Fruit fly (Drosophila melanogaster) whole organism, embryonic: ENCODE data around the gene CG33325.

Experiments used
- Atf-2 ChIP-seq: fragments of 200-800 bp; sonication (Bioruptor generic); optimal IDR thresholded peaks from 2 replicates; lab custom pipeline; 2016; ENCODE audit warnings: missing biosample characterization, missing genetic modification characterization
- Bgb ChIP-seq: fragments of 200-800 bp; sonication (Bioruptor generic); IDR thresholded peaks from 2 replicates; pipeline ENCODE4 v1.3.6; 2022; ENCODE audit warnings: missing biosample characterization, missing genetic modification characterization; ENCODE audit not compliant: partially characterized antibody
- CG10431 ChIP-seq: fragments of 200-800 bp; sonication (Bioruptor generic); optimal IDR thresholded peaks from 3 replicates; lab custom pipeline; 2018; ENCODE audit warnings: missing biosample characterization, mild to moderate bottlenecking, missing genetic modification characterization
- CG10565 ChIP-seq: fragments of 200-800 bp; sonication (Bioruptor generic); optimal IDR thresholded peaks from 3 replicates; lab custom pipeline; 2016; ENCODE audit warnings: missing biosample characterization, mild to moderate bottlenecking, missing genetic modification characterization
- CG12155 ChIP-seq: fragments of 200-800 bp; sonication (Bioruptor generic); optimal IDR thresholded peaks from 3 replicates; lab custom pipeline; 2016; ENCODE audit warnings: missing biosample characterization, missing genetic modification characterization
- CG12236 ChIP-seq: fragments of 200-800 bp; sonication (Bioruptor generic); optimal IDR thresholded peaks from 2 replicates; lab custom pipeline; 2016; ENCODE audit warnings: missing biosample characterization, missing genetic modification characterization
- CG12391 ChIP-seq: fragments of 200-800 bp; sonication (Bioruptor generic); optimal IDR thresholded peaks from 3 replicates; lab custom pipeline; 2018; ENCODE audit warnings: missing biosample characterization, mild to moderate bottlenecking, missing genetic modification characterization, moderate library complexity
- CG14860 ChIP-seq: fragments of 200-800 bp; sonication (Bioruptor generic); IDR thresholded peaks from 3 replicates; pipeline ENCODE4 v1.3.6; 2022; ENCODE audit warnings: missing biosample characterization, missing genetic modification characterization; ENCODE audit not compliant: partially characterized antibody
- CG16863 ChIP-seq: fragments of 200-800 bp; sonication (Bioruptor generic); optimal IDR thresholded peaks from 3 replicates; lab custom pipeline; 2016; ENCODE audit warnings: missing biosample characterization, missing genetic modification characterization
- CG18011 ChIP-seq: fragments of 200-800 bp; sonication (Bioruptor generic); optimal IDR thresholded peaks from 2 replicates; lab custom pipeline; 2017; ENCODE audit warnings: missing biosample characterization, missing genetic modification characterization, mild to moderate bottlenecking, moderate library complexity, missing genotype
- CG2120 ChIP-seq: fragments of 200-800 bp; sonication (Bioruptor generic); optimal IDR thresholded peaks from 3 replicates; lab custom pipeline; 2016; ENCODE audit warnings: missing biosample characterization, missing genetic modification characterization
- CG3407 ChIP-seq: fragments of 200-800 bp; sonication (Bioruptor generic); optimal IDR thresholded peaks from 2 replicates; lab custom pipeline; 2018; ENCODE audit warnings: missing biosample characterization, mild to moderate bottlenecking, missing genetic modification characterization
- CG34224 ChIP-seq: fragments of 200-800 bp; sonication (Bioruptor generic); IDR thresholded peaks from 3 replicates; pipeline ENCODE4 v1.3.6; 2022; ENCODE audit warnings: missing biosample characterization, missing genetic modification characterization; ENCODE audit not compliant: partially characterized antibody
- CG6254 ChIP-seq: fragments of 200-800 bp; sonication (Bioruptor generic); optimal IDR thresholded peaks from 3 replicates; lab custom pipeline; 2017; ENCODE audit warnings: mild to moderate bottlenecking, missing biosample characterization, missing genetic modification reagents, missing genetic modification characterization
- CG6654 ChIP-seq: fragments of 200-800 bp; sonication (Bioruptor generic); optimal IDR thresholded peaks from 2 replicates; lab custom pipeline; 2017; ENCODE audit warnings: missing biosample characterization, mild to moderate bottlenecking, missing genetic modification characterization
- CG8944 ChIP-seq: fragments of 200-800 bp; sonication (Bioruptor generic); optimal IDR thresholded peaks from 3 replicates; lab custom pipeline; 2016; ENCODE audit warnings: missing biosample characterization, missing genetic modification characterization
- CG9437 ChIP-seq: fragments of 200-800 bp; sonication (Bioruptor generic); optimal IDR thresholded peaks from 2 replicates; lab custom pipeline; 2018; ENCODE audit warnings: missing biosample characterization, mild to moderate bottlenecking, missing genetic modification characterization
- E2f1 ChIP-seq: fragments of 200-800 bp; sonication (Bioruptor generic); IDR thresholded peaks from 2 replicates; pipeline ENCODE4 v1.3.6; 2022; ENCODE audit warnings: missing biosample characterization, missing genetic modification characterization
- Ets97D ChIP-seq: fragments of 200-800 bp; sonication (Bioruptor generic); optimal IDR thresholded peaks from 3 replicates; lab custom pipeline; 2016; ENCODE audit warnings: missing biosample characterization, missing genetic modification characterization
- Hand ChIP-seq: fragments of 200-800 bp; sonication (Bioruptor generic); optimal IDR thresholded peaks from 2 replicates; lab custom pipeline; 2017; ENCODE audit warnings: mild to moderate bottlenecking, missing biosample characterization, missing genetic modification reagents, missing genetic modification characterization
- Mes4 ChIP-seq: fragments of 200-800 bp; sonication (Bioruptor generic); optimal IDR thresholded peaks from 2 replicates; lab custom pipeline; 2016; ENCODE audit warnings: missing biosample characterization, missing genetic modification characterization
- NC2α ChIP-seq: fragments of 200-800 bp; sonication (Bioruptor generic); optimal IDR thresholded peaks from 2 replicates; lab custom pipeline; 2016; ENCODE audit warnings: missing biosample characterization, missing genetic modification characterization
- NFAT ChIP-seq: fragments of 200-800 bp; sonication (Bioruptor generic); IDR thresholded peaks from 2 replicates; pipeline ENCODE4 v1.3.6; 2022; ENCODE audit warnings: missing biosample characterization, missing genetic modification characterization
- Oaz ChIP-seq: fragments of 200-800 bp; sonication (Bioruptor generic); IDR thresholded peaks from 2 replicates; pipeline ENCODE4 v1.3.6; 2022; ENCODE audit warnings: missing biosample characterization, missing genetic modification characterization
- Scr ChIP-seq: fragments of 200-800 bp; sonication (Bioruptor generic); IDR thresholded peaks from 2 replicates; pipeline ENCODE4 v1.3.6; 2022; ENCODE audit warnings: missing biosample characterization, missing genetic modification characterization; ENCODE audit not compliant: partially characterized antibody
- al ChIP-seq: fragments of 200-800 bp; sonication (Bioruptor generic); IDR thresholded peaks from 2 replicates; pipeline ENCODE4 v1.3.6; 2022; ENCODE audit warnings: missing biosample characterization, missing genetic modification characterization
- ap ChIP-seq: fragments of 200-800 bp; sonication (Bioruptor generic); IDR thresholded peaks from 2 replicates; pipeline ENCODE4 v1.3.6; 2022; ENCODE audit warnings: missing biosample characterization, missing genetic modification characterization
- ash1 ChIP-seq: fragments of 200-800 bp; sonication (Bioruptor generic); optimal IDR thresholded peaks from 2 replicates; lab custom pipeline; 2018; ENCODE audit warnings: missing biosample characterization, mild to moderate bottlenecking, missing genetic modification characterization
- az2 ChIP-seq: fragments of 200-800 bp; sonication (Bioruptor generic); optimal IDR thresholded peaks from 3 replicates; lab custom pipeline; 2016; ENCODE audit warnings: missing biosample characterization, missing genetic modification characterization
- bbx ChIP-seq: fragments of 200-800 bp; sonication (Bioruptor generic); IDR thresholded peaks from 2 replicates; pipeline ENCODE4 v1.3.6; 2022; ENCODE audit warnings: missing biosample characterization, missing genetic modification characterization; ENCODE audit not compliant: partially characterized antibody
- bowl ChIP-seq: fragments of 200-800 bp; sonication (Bioruptor generic); IDR thresholded peaks from 2 replicates; pipeline ENCODE4 v1.3.6; 2022; ENCODE audit warnings: missing biosample characterization, missing genetic modification characterization
- dati ChIP-seq: fragments of 200-800 bp; sonication (Bioruptor generic); IDR thresholded peaks from 2 replicates; pipeline ENCODE4 v1.3.6; 2022; ENCODE audit warnings: missing biosample characterization, missing genetic modification characterization
- gcm2 ChIP-seq: fragments of 200-800 bp; sonication (Bioruptor generic); optimal IDR thresholded peaks from 2 replicates; lab custom pipeline; 2016; ENCODE audit warnings: missing biosample characterization, missing genetic modification characterization
- gem ChIP-seq: fragments of 200-800 bp; sonication (Bioruptor generic); optimal IDR thresholded peaks from 2 replicates; lab custom pipeline; 2019; ENCODE audit warnings: missing biosample characterization, mild to moderate bottlenecking, missing genetic modification characterization, moderate library complexity
- hth ChIP-seq: fragments of >200 bp; optimal IDR thresholded peaks from 2 replicates; lab custom pipeline; 2017; ENCODE audit warnings: inconsistent platforms
- maf-S ChIP-seq: fragments of 200-800 bp; sonication (Bioruptor generic); optimal IDR thresholded peaks from 2 replicates; lab custom pipeline; 2016; ENCODE audit warnings: missing biosample characterization, missing genetic modification characterization
- nerfin-1 ChIP-seq: fragments of 200-800 bp; sonication (Bioruptor generic); optimal IDR thresholded peaks from 3 replicates; lab custom pipeline; 2019; ENCODE audit warnings: missing biosample characterization, mild to moderate bottlenecking, missing genetic modification characterization, moderate library complexity
- nom ChIP-seq: fragments of 200-800 bp; sonication (Bioruptor generic); optimal IDR thresholded peaks from 2 replicates; lab custom pipeline; 2017; ENCODE audit warnings: missing biosample characterization, missing genetic modification characterization, mild to moderate bottlenecking, moderate library complexity, missing genetic modification reagents
- org-1 ChIP-seq: fragments of 200-800 bp; sonication (Bioruptor generic); optimal IDR thresholded peaks from 2 replicates; lab custom pipeline; 2017; ENCODE audit warnings: missing biosample characterization, missing genetic modification characterization
- prd ChIP-seq, 3 experiments: fragments of >200 bp in 2 of 3; fragments of 200-800 bp in 1 of 3; sonication (Bioruptor generic) in 1 of 3; optimal IDR thresholded peaks in 2 of 3; IDR thresholded peaks in 1 of 3; 2 replicates in 2 of 3; 3 replicates in 1 of 3; pipeline versions ENCODE4 v1.3.6 to Lab custom; 2017 to 2022; ENCODE audit warnings: missing biosample characterization in 1 of 3, missing genetic modification characterization in 1 of 3
- ro ChIP-seq: fragments of 200-800 bp; sonication (Bioruptor generic); IDR thresholded peaks from 2 replicates; pipeline ENCODE4 v1.3.6; 2022; ENCODE audit warnings: missing biosample characterization, missing genetic modification characterization
- salm ChIP-seq: fragments of 200-800 bp; sonication (Bioruptor generic); optimal IDR thresholded peaks from 2 replicates; lab custom pipeline; 2018; ENCODE audit warnings: missing biosample characterization, mild to moderate bottlenecking, missing genetic modification characterization
- slbo ChIP-seq: fragments of 200-800 bp; sonication (Bioruptor generic); IDR thresholded peaks from 2 replicates; pipeline ENCODE4 v1.3.6; 2022; ENCODE audit warnings: missing biosample characterization, missing genetic modification characterization
- sr ChIP-seq: fragments of 200-800 bp; sonication (Bioruptor generic); IDR thresholded peaks from 3 replicates; pipeline ENCODE4 v1.3.6; 2022; ENCODE audit warnings: missing biosample characterization, missing genetic modification characterization
- tup ChIP-seq: fragments of 200-800 bp; sonication (Bioruptor generic); optimal IDR thresholded peaks from 2 replicates; lab custom pipeline; 2016; ENCODE audit warnings: missing biosample characterization, mild to moderate bottlenecking, missing genetic modification characterization, moderate library complexity
- vfl ChIP-seq: fragments of 200-800 bp; sonication (Bioruptor generic); optimal IDR thresholded peaks from 2 replicates; lab custom pipeline; 2016; ENCODE audit warnings: missing biosample characterization, missing genetic modification characterization
- wek ChIP-seq: fragments of 200-800 bp; sonication (Bioruptor generic); optimal IDR thresholded peaks from 3 replicates; lab custom pipeline; 2018; ENCODE audit warnings: missing biosample characterization, mild to moderate bottlenecking, missing genetic modification characterization, moderate library complexity
- zf30C ChIP-seq: fragments of 200-800 bp; sonication (Bioruptor generic); optimal IDR thresholded peaks from 3 replicates; lab custom pipeline; 2018; ENCODE audit warnings: missing biosample characterization, mild to moderate bottlenecking, missing genetic modification characterization
- zfh2 ChIP-seq: fragments of 200-800 bp; sonication (Bioruptor generic); optimal IDR thresholded peaks from 2 replicates; lab custom pipeline; 2016; ENCODE audit warnings: missing biosample characterization, missing genetic modification characterization

CG33325 gene

DNA sequence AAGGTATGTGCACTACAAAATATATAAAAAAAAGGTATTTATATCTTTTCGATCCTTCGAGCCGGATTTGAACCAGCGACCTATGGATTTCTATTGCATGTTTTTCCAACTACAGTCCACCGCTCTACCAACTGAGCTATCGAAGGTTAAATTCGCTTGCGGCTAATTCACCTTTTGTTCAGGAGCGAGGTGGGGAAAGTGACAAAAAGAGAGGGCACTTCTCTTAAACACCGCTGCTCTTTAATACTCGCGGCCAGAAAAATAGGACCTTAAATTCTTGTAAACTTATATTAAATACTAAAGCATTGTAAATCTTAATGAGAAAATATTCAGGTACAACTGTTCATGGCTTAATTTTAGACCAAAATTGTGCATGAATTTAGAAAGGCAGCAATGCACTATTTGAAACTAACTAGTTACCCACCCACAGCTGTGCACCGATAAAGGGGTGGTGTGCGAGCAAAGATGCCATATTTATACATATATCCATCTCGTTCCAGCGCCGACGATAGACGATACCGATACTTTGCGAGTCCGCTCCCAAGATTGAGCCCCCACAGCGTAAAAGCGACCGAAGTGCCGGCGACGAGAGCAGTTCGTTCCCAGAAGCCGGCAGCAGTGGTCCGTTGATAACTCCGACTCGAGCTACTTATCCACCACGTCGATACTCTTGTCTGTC is 10.7 kb downstream of the CG33325 start (continued):
- TF ChIP-seq Bgb (GFP tag; lab: Robert Waterston, UW) (peak; percentile 66), ap (peak; percentile 95), tup (GFP tag; lab: Kevin White, UChicago) (peak; percentile 97), CG9437 (GFP tag; lab: Kevin White, UChicago) (peak; percentile 91), dati (GFP tag; lab: Robert Waterston, UW) (peak; percentile 94), NFAT (peak; percentile 92), zf30C (peak; percentile 45), NC2α (GFP tag; lab: Kevin White, UChicago) (peak; percentile 97), CG12236 (GFP tag; lab: Kevin White, UChicago) (peak; percentile 95), vfl (GFP tag; lab: Kevin White, UChicago) (peak; percentile 94), zfh2 (GFP tag; lab: Kevin White, UChicago) (peak; percentile 96), maf-S (GFP tag; lab: Kevin White, UChicago) (peak; percentile 96), wek (GFP tag; lab: Kevin White, UChicago) (peak; percentile 94), CG12391 (peak; percentile 99), CG8944 (GFP tag; lab: Kevin White, UChicago) (peak; percentile 95), CG12155 (GFP tag; lab: Kevin White, UChicago) (peak; percentile 98), CG10565 (GFP tag; lab: Kevin White, UChicago) (peak; percentile 92), al (GFP tag; lab: Robert Waterston, UW) (peak; percentile 86), Mes4 (GFP tag; lab: Kevin White, UChicago) (peak; percentile 94), CG10431 (GFP tag; lab: Kevin White, UChicago) (peak; percentile 94), gem (tag; lab: Kevin White, UChicago) (peak; percentile 99), Hand (peak; percentile 98), Ets97D (GFP tag; lab: Kevin White, UChicago) (peak; percentile 92), bbx (peak; percentile 75), sr (GFP tag; lab: Robert Waterston, UW) (peak; percentile 89), CG14860 (GFP tag; lab: Robert Waterston, UW) (no peak; the same call in 1 of the 3 replicates), CG16863 (GFP tag; lab: Kevin White, UChicago) (peak; percentile 98), CG3407 (peak; percentile 95), CG6654 (GFP tag; lab: Kevin White, UChicago) (peak; percentile 89), ash1 (GFP tag; lab: Kevin White, UChicago) (peak; percentile 95), bowl (peak; percentile 91), Atf-2 (GFP tag; lab: Kevin White, UChicago) (peak; percentile 95), E2f1 (GFP tag; lab: Robert Waterston, UW) (peak; percentile 96), CG18011 (GFP tag; lab: Kevin White, UChicago) (peak; percentile 90), CG2120 (peak; percentile 99), CG6254 (GFP tag; lab: Kevin White, UChicago) (peak; percentile 97), prd (optimal IDR thresholded peaks at IDR 0.05; lab: Kevin White, UChicago) (no peak), prd (GFP tag; IDR thresholded peaks at IDR 0.05; lab: Robert Waterston, UW) (peak; percentile 97), nom (GFP tag; lab: Kevin White, UChicago) (peak; percentile 96), Oaz (GFP tag; lab: Robert Waterston, UW) (peak; percentile 88), slbo (peak; percentile 96), Scr (peak; percentile 61), salm (peak; percentile 96), gcm2 (GFP tag; lab: Kevin White, UChicago) (peak; percentile 94), nerfin-1 (tag; lab: Kevin White, UChicago) (peak; percentile 96), org-1 (peak; percentile 97), ro (peak; percentile 87), CG34224 (GFP tag; lab: Robert Waterston, UW) (peak; percentile 69; the same call in 1 of the 3 replicates), hth (lab: Kevin White, UChicago) (no peak), az2 (GFP tag; lab: Kevin White, UChicago) (peak; percentile 98)
